Fruit fly (Drosophila melanogaster) whole organism, embryonic: Measurements from ENCODE around the gene Orp8.

Source experiments
- B-H2 ChIP-seq: fragments of 200-800 bp; sonication (Bioruptor generic); optimal IDR thresholded peaks from 2 replicates; lab custom pipeline; 2018; ENCODE audit warnings: missing biosample characterization, mild to moderate bottlenecking, missing genetic modification characterization
- C15 ChIP-seq: fragments of 200-800 bp; sonication (Bioruptor generic); IDR thresholded peaks from 3 replicates; pipeline ENCODE4 v1.3.6; 2022; ENCODE audit warnings: missing biosample characterization, missing genetic modification characterization
- CG10959 ChIP-seq: fragments of 200-800 bp; sonication (Bioruptor generic); IDR thresholded peaks from 2 replicates; pipeline ENCODE4 v1.3.6; 2022; ENCODE audit warnings: missing biosample characterization, missing genetic modification characterization
- CG11560 ChIP-seq: fragments of 200-800 bp; sonication (Bioruptor generic); IDR thresholded peaks from 3 replicates; pipeline ENCODE4 v1.3.6; 2022; ENCODE audit warnings: missing biosample characterization, missing genetic modification characterization
- CG11723 ChIP-seq: fragments of 200-800 bp; sonication (Bioruptor generic); optimal IDR thresholded peaks from 2 replicates; lab custom pipeline; 2017; ENCODE audit warnings: missing biosample characterization, mild to moderate bottlenecking, missing genetic modification characterization
- CG12236 ChIP-seq: fragments of 200-800 bp; sonication (Bioruptor generic); optimal IDR thresholded peaks from 2 replicates; lab custom pipeline; 2016; ENCODE audit warnings: missing biosample characterization, missing genetic modification characterization
- CG13894 ChIP-seq: fragments of 200-800 bp; sonication (Bioruptor generic); optimal IDR thresholded peaks from 3 replicates; lab custom pipeline; 2018; ENCODE audit warnings: missing biosample characterization, mild to moderate bottlenecking, missing genetic modification characterization, moderate library complexity
- CG14014 ChIP-seq: fragments of 200-800 bp; sonication (Bioruptor generic); IDR thresholded peaks from 2 replicates; pipeline ENCODE4 v1.3.6; 2022; ENCODE audit warnings: missing biosample characterization, missing genetic modification characterization
- CG14965 ChIP-seq: fragments of 200-800 bp; sonication (Bioruptor generic); optimal IDR thresholded peaks from 2 replicates; lab custom pipeline; 2016; ENCODE audit warnings: missing biosample characterization, missing genetic modification characterization, borderline replicate concordance
- CG15011 ChIP-seq: fragments of 200-800 bp; sonication (Bioruptor generic); optimal IDR thresholded peaks from 3 replicates; lab custom pipeline; 2018; ENCODE audit warnings: missing biosample characterization, mild to moderate bottlenecking, missing genetic modification characterization
- CG17361 ChIP-seq: fragments of 200-800 bp; sonication (Bioruptor generic); IDR thresholded peaks from 3 replicates; pipeline ENCODE4 v1.3.6; 2022; ENCODE audit warnings: missing biosample characterization, missing genetic modification characterization
- CG17912 ChIP-seq: fragments of 200-800 bp; sonication (Bioruptor generic); optimal IDR thresholded peaks from 2 replicates; lab custom pipeline; 2018; ENCODE audit warnings: missing biosample characterization, mild to moderate bottlenecking, missing genetic modification characterization
- CG18262 ChIP-seq: fragments of 200-800 bp; optimal IDR thresholded peaks from 3 replicates; lab custom pipeline; 2019; ENCODE audit warnings: missing biosample characterization, mild to moderate bottlenecking, missing genetic modification characterization, moderate library complexity
- CG2199 ChIP-seq: fragments of 200-800 bp; sonication (Bioruptor generic); IDR thresholded peaks from 3 replicates; pipeline ENCODE4 v1.3.6; 2022; ENCODE audit warnings: missing biosample characterization, missing genetic modification characterization
- CG3065 ChIP-seq: fragments of 200-800 bp; sonication (Bioruptor generic); optimal IDR thresholded peaks from 2 replicates; lab custom pipeline; 2016; ENCODE audit warnings: missing biosample characterization, missing genetic modification characterization
- CG31224 ChIP-seq: fragments of 200-800 bp; sonication (Bioruptor generic); IDR thresholded peaks from 2 replicates; pipeline ENCODE4 v1.3.6; 2022; ENCODE audit warnings: missing biosample characterization, missing genetic modification characterization
- CG34224 ChIP-seq: fragments of 200-800 bp; sonication (Bioruptor generic); IDR thresholded peaks from 3 replicates; pipeline ENCODE4 v1.3.6; 2022; ENCODE audit warnings: missing biosample characterization, missing genetic modification characterization; ENCODE audit not compliant: partially characterized antibody
- CG6765 ChIP-seq: fragments of 200-800 bp; sonication (Bioruptor generic); optimal IDR thresholded peaks from 3 replicates; lab custom pipeline; 2017; ENCODE audit warnings: missing biosample characterization, mild to moderate bottlenecking, missing genetic modification characterization
- CG8944 ChIP-seq: fragments of 200-800 bp; sonication (Bioruptor generic); optimal IDR thresholded peaks from 3 replicates; lab custom pipeline; 2016; ENCODE audit warnings: missing biosample characterization, missing genetic modification characterization
- CG9727 ChIP-seq: fragments of 200-800 bp; sonication (Bioruptor generic); optimal IDR thresholded peaks from 3 replicates; lab custom pipeline; 2017; ENCODE audit warnings: missing biosample characterization, mild to moderate bottlenecking, missing genetic modification characterization
- CkIIα-i1 ChIP-seq: fragments of 200-800 bp; sonication (Bioruptor generic); IDR thresholded peaks from 2 replicates; pipeline ENCODE4 v1.3.6; 2022; ENCODE audit warnings: missing biosample characterization, missing genetic modification characterization
- Dll ChIP-seq: fragments of 200-800 bp; sonication (Bioruptor generic); IDR thresholded peaks from 4 replicates; pipeline ENCODE4 v1.3.6; 2022; ENCODE audit warnings: missing biosample characterization, missing genetic modification characterization; ENCODE audit not compliant: partially characterized antibody
- E2f1 ChIP-seq: fragments of 200-800 bp; sonication (Bioruptor generic); IDR thresholded peaks from 2 replicates; pipeline ENCODE4 v1.3.6; 2022; ENCODE audit warnings: missing biosample characterization, missing genetic modification characterization
- Elba2 ChIP-seq: fragments of 200-800 bp; sonication (Bioruptor generic); optimal IDR thresholded peaks from 3 replicates; lab custom pipeline; 2016; ENCODE audit warnings: missing biosample characterization, missing genetic modification characterization
- Fer1 ChIP-seq: fragments of 200-800 bp; sonication (Bioruptor generic); optimal IDR thresholded peaks from 2 replicates; lab custom pipeline; 2017; ENCODE audit warnings: missing biosample characterization, mild to moderate bottlenecking, missing genetic modification characterization
- Gsc ChIP-seq: fragments of 200-800 bp; sonication (Bioruptor generic); IDR thresholded peaks from 2 replicates; pipeline ENCODE4 v1.3.6; 2022; ENCODE audit warnings: missing biosample characterization, missing genetic modification characterization
- Oaz ChIP-seq: fragments of 200-800 bp; sonication (Bioruptor generic); IDR thresholded peaks from 2 replicates; pipeline ENCODE4 v1.3.6; 2022; ENCODE audit warnings: missing biosample characterization, missing genetic modification characterization
- Sry-β ChIP-seq: fragments of 200-800 bp; sonication (Bioruptor generic); optimal IDR thresholded peaks from 2 replicates; lab custom pipeline; 2018; ENCODE audit warnings: missing biosample characterization, mild to moderate bottlenecking, missing genetic modification characterization, moderate library complexity
- Tbp ChIP-seq: fragments of >200 bp; optimal IDR thresholded peaks from 2 replicates; lab custom pipeline; 2018; ENCODE audit warnings: missing biosample characterization, missing genetic modification characterization
- bigmax ChIP-seq: fragments of 200-800 bp; sonication (Bioruptor generic); optimal IDR thresholded peaks from 2 replicates; lab custom pipeline; 2018; ENCODE audit warnings: missing biosample characterization, mild to moderate bottlenecking, missing genetic modification characterization
- cad ChIP-seq: fragments of >200 bp; optimal IDR thresholded peaks from 2 replicates; lab custom pipeline; 2017; ENCODE audit warnings: missing biosample characterization, missing genetic modification characterization
- cg ChIP-seq: fragments of 200-800 bp; sonication (Bioruptor generic); optimal IDR thresholded peaks from 3 replicates; lab custom pipeline; 2019; ENCODE audit warnings: missing biosample characterization, mild to moderate bottlenecking, missing genetic modification characterization, moderate library complexity
- chn ChIP-seq: fragments of 200-800 bp; sonication (Bioruptor generic); optimal IDR thresholded peaks from 2 replicates; lab custom pipeline; 2016; ENCODE audit warnings: missing biosample characterization, missing genetic modification characterization
- corto ChIP-seq: fragments of 200-800 bp; sonication (Bioruptor generic); optimal IDR thresholded peaks from 2 replicates; lab custom pipeline; 2016; ENCODE audit warnings: missing biosample characterization, mild to moderate bottlenecking, missing genetic modification characterization, moderate library complexity
- croc ChIP-seq: fragments of 200-800 bp; sonication (Bioruptor generic); conservative IDR thresholded peaks from 3 replicates; pipeline ENCODE4 v1.3.6; 2022; ENCODE audit warnings: missing biosample characterization, missing genetic modification characterization
- dan ChIP-seq: fragments of 200-800 bp; sonication (Bioruptor generic); IDR thresholded peaks from 2 replicates; pipeline ENCODE4 v1.3.6; 2022; ENCODE audit warnings: missing biosample characterization, missing genetic modification characterization
- dati ChIP-seq: fragments of 200-800 bp; sonication (Bioruptor generic); IDR thresholded peaks from 2 replicates; pipeline ENCODE4 v1.3.6; 2022; ENCODE audit warnings: missing biosample characterization, missing genetic modification characterization
- dmrt99B ChIP-seq: fragments of 200-800 bp; sonication (Bioruptor generic); optimal IDR thresholded peaks from 2 replicates; lab custom pipeline; 2018; ENCODE audit warnings: missing biosample characterization, mild to moderate bottlenecking, missing genetic modification characterization, moderate library complexity
- exex ChIP-seq: fragments of 200-800 bp; sonication (Bioruptor generic); optimal IDR thresholded peaks from 4 replicates; lab custom pipeline; 2018; ENCODE audit warnings: missing biosample characterization, mild to moderate bottlenecking, missing genetic modification characterization, moderate library complexity
- fru ChIP-seq: fragments of >200 bp; optimal IDR thresholded peaks from 2 replicates; lab custom pipeline; 2017
- gfzf ChIP-seq: fragments of 200-800 bp; sonication (Bioruptor generic); optimal IDR thresholded peaks from 2 replicates; lab custom pipeline; 2016; ENCODE audit warnings: missing biosample characterization, mild to moderate bottlenecking, missing genetic modification characterization, moderate library complexity
- hb ChIP-seq: fragments of 200-800 bp; sonication (Bioruptor generic); IDR thresholded peaks from 3 replicates; pipeline ENCODE4 v1.3.6; 2022; ENCODE audit warnings: missing biosample characterization, missing genetic modification characterization; ENCODE audit not compliant: partially characterized antibody
- lov ChIP-seq, 2 experiments: fragments of 200-800 bp in 1 of 2; fragments of >200 bp in 1 of 2; sonication (Bioruptor generic) in 1 of 2; IDR thresholded peaks in 1 of 2; optimal IDR thresholded peaks in 1 of 2; 2 replicates in 1 of 2; 3 replicates in 1 of 2; pipeline versions ENCODE4 v1.3.6 to Lab custom; 2017 to 2022; ENCODE audit warnings: missing biosample characterization in 1 of 2, missing genetic modification characterization in 1 of 2
- pum ChIP-seq: fragments of 200-800 bp; sonication (Bioruptor generic); optimal IDR thresholded peaks from 2 replicates; lab custom pipeline; 2016; ENCODE audit warnings: missing biosample characterization, missing genetic modification characterization
- ranshi ChIP-seq: fragments of 200-800 bp; sonication (Bioruptor generic); IDR thresholded peaks from 2 replicates; pipeline ENCODE4 v1.3.6; 2022; ENCODE audit warnings: missing biosample characterization, missing genetic modification characterization
- sens-2 ChIP-seq: fragments of 200-800 bp; sonication (Bioruptor generic); IDR thresholded peaks from 2 replicates; pipeline ENCODE4 v1.3.6; 2022; ENCODE audit warnings: missing biosample characterization, missing genetic modification characterization
- sisA ChIP-seq: fragments of 200-800 bp; sonication (Bioruptor generic); IDR thresholded peaks from 2 replicates; pipeline ENCODE4 v1.3.6; 2022; ENCODE audit warnings: missing biosample characterization, missing genetic modification characterization
- sna ChIP-seq: fragments of 200-800 bp; sonication (Bioruptor generic); IDR thresholded peaks from 2 replicates; pipeline ENCODE4 v1.3.6; 2022; ENCODE audit warnings: missing biosample characterization, missing genetic modification characterization; ENCODE audit not compliant: partially characterized antibody
- yki ChIP-seq: fragments of >200 bp; optimal IDR thresholded peaks from 3 replicates; lab custom pipeline; 2018

Orp8 gene

dm6 chr3R:20292030-20292879, 16.9 kb upstream of the Orp8 start (continued):
- TF ChIP-seq CG8944 (GFP tag; lab: Kevin White, UChicago), result peak; percentile 54
- no peak for TF ChIP-seq CG6765
- peak; percentile 19; the same call in 1 of the 3 replicates for TF ChIP-seq croc
- no peak for TF ChIP-seq CG13894
- TF ChIP-seq chn, result peak; percentile 70
- no peak for TF ChIP-seq CG34224 (GFP tag; lab: Robert Waterston, UW)
- no peak for TF ChIP-seq CG2199
- no peak for TF ChIP-seq Tbp
- TF ChIP-seq dati (GFP tag; lab: Robert Waterston, UW), result no peak
- TF ChIP-seq fru (lab: Kevin White, UChicago), result no peak
- TF ChIP-seq Dll (GFP tag; lab: Robert Waterston, UW), result peak; percentile 23; the same call in 1 of the 4 replicates
- TF ChIP-seq cad (GFP tag; lab: Kevin White, UChicago), result peak; percentile 98
- TF ChIP-seq Gsc (GFP tag; lab: Robert Waterston, UW), result 0 out of 2 replicates have a peak, but pooled peaks have one; percentile 15
- TF ChIP-seq cg (GFP tag; lab: Kevin White, UChicago), result no peak
- no peak for TF ChIP-seq CG15011 (GFP tag; lab: Kevin White, UChicago)
- TF ChIP-seq CG11560, result no peak
- peak; percentile 50 for TF ChIP-seq Elba2 (GFP tag; lab: Kevin White, UChicago)
- TF ChIP-seq sna (GFP tag; lab: Robert Waterston, UW), result no peak
- peak; percentile 63 for TF ChIP-seq pum (GFP tag; lab: Kevin White, UChicago)
- TF ChIP-seq CG17361, result peak; percentile 94
- TF ChIP-seq CG17912, result no peak
- no peak for TF ChIP-seq CG14965 (GFP tag; lab: Kevin White, UChicago)
- TF ChIP-seq hb (GFP tag; lab: Robert Waterston, UW), result no peak
- 0 out of 2 replicates have a peak, but pooled peaks have one; percentile 6 for TF ChIP-seq CG31224 (GFP tag; lab: Robert Waterston, UW)
- TF ChIP-seq ranshi, result no peak
- peak; percentile 42; the same call in 1 of the 2 replicates for TF ChIP-seq sisA (GFP tag; lab: Robert Waterston, UW)
- no peak for TF ChIP-seq Sry-β
- no peak for TF ChIP-seq Oaz (GFP tag; lab: Robert Waterston, UW)
- no peak for TF ChIP-seq B-H2 (GFP tag; lab: Kevin White, UChicago)
- no peak for TF ChIP-seq gfzf (GFP tag; lab: Kevin White, UChicago)
- no peak for TF ChIP-seq bigmax
- TF ChIP-seq CG12236 (GFP tag; lab: Kevin White, UChicago), result peak; percentile 63
- no peak for TF ChIP-seq CG3065 (GFP tag; lab: Kevin White, UChicago)
- TF ChIP-seq CG14014 (GFP tag; lab: Robert Waterston, UW), result no peak
- TF ChIP-seq dan (GFP tag; lab: Robert Waterston, UW), result 0 out of 2 replicates have a peak, but pooled peaks have one; percentile 19
- peak; percentile 91 for TF ChIP-seq CG18262 (tag; lab: Kevin White, UChicago)
- peak; percentile 38; the same call in 1 of the 2 replicates for TF ChIP-seq CG10959
- peak; percentile 88 for TF ChIP-seq CG9727
- TF ChIP-seq Fer1 (GFP tag; lab: Kevin White, UChicago), result no peak
- no peak for TF ChIP-seq E2f1
- no peak for TF ChIP-seq dmrt99B (tag; lab: Kevin White, UChicago)
- TF ChIP-seq yki (lab: Kevin White, UChicago), result no peak
- TF ChIP-seq lov (optimal IDR thresholded peaks at IDR 0.05; lab: Kevin White, UChicago), result no peak
- TF ChIP-seq lov (GFP tag; IDR thresholded peaks at IDR 0.05; lab: Robert Waterston, UW), result no peak
- no peak for TF ChIP-seq corto (GFP tag; lab: Kevin White, UChicago)
- TF ChIP-seq CkIIα-i1, result no peak
- TF ChIP-seq CG11723, result no peak
- no peak for TF ChIP-seq exex
- no peak for TF ChIP-seq C15 (GFP tag; lab: Robert Waterston, UW)
- TF ChIP-seq sens-2 (GFP tag; lab: Robert Waterston, UW), result 0 out of 2 replicates have a peak, but pooled peaks have one; percentile 32
